Fruit fly (Drosophila melanogaster) whole organism, embryonic: ENCODE data around the gene Uck.
A peak's percentile ranks its signal among the peaks of the same experiment; 100 is the strongest.

Experiments used
- Bdp1 ChIP-seq: fragments of 200-800 bp; sonication (Bioruptor generic); optimal IDR thresholded peaks from 3 replicates; lab custom pipeline; 2016; ENCODE audit warnings: missing biosample characterization, missing genetic modification characterization
- CG10543 ChIP-seq: fragments of 200-800 bp; sonication (Bioruptor generic); optimal IDR thresholded peaks from 3 replicates; lab custom pipeline; 2017; ENCODE audit warnings: missing biosample characterization, mild to moderate bottlenecking, missing genetic modification characterization, moderate library complexity
- CG11560 ChIP-seq: fragments of 200-800 bp; sonication (Bioruptor generic); IDR thresholded peaks from 3 replicates; pipeline ENCODE4 v1.3.6; 2022; ENCODE audit warnings: missing biosample characterization, missing genetic modification characterization
- CG12155 ChIP-seq: fragments of 200-800 bp; sonication (Bioruptor generic); optimal IDR thresholded peaks from 3 replicates; lab custom pipeline; 2016; ENCODE audit warnings: missing biosample characterization, missing genetic modification characterization
- CG12219 ChIP-seq: fragments of 200-800 bp; sonication (Bioruptor generic); optimal IDR thresholded peaks from 3 replicates; lab custom pipeline; 2018; ENCODE audit warnings: missing biosample characterization, mild to moderate bottlenecking, missing genetic modification characterization
- CG15479 ChIP-seq: fragments of 200-800 bp; sonication (Bioruptor generic); optimal IDR thresholded peaks from 3 replicates; lab custom pipeline; 2019; ENCODE audit warnings: missing biosample characterization, mild to moderate bottlenecking, missing genetic modification characterization, moderate library complexity
- CG17361 ChIP-seq: fragments of 200-800 bp; sonication (Bioruptor generic); IDR thresholded peaks from 3 replicates; pipeline ENCODE4 v1.3.6; 2022; ENCODE audit warnings: missing biosample characterization, missing genetic modification characterization
- CG18764 ChIP-seq: fragments of 200-800 bp; sonication (Bioruptor generic); optimal IDR thresholded peaks from 3 replicates; lab custom pipeline; 2016; ENCODE audit warnings: missing biosample characterization, missing genetic modification characterization
- CG2129 ChIP-seq: fragments of 200-800 bp; sonication (Bioruptor generic); IDR thresholded peaks from 2 replicates; pipeline ENCODE4 v1.3.6; 2022; ENCODE audit warnings: missing biosample characterization, missing genetic modification characterization; ENCODE audit not compliant: partially characterized antibody
- CG31441 ChIP-seq: fragments of 200-800 bp; sonication (Bioruptor generic); IDR thresholded peaks from 2 replicates; pipeline ENCODE4 v1.3.6; 2022; ENCODE audit warnings: missing biosample characterization, missing genetic modification characterization
- CG34224 ChIP-seq: fragments of 200-800 bp; sonication (Bioruptor generic); IDR thresholded peaks from 3 replicates; pipeline ENCODE4 v1.3.6; 2022; ENCODE audit warnings: missing biosample characterization, missing genetic modification characterization; ENCODE audit not compliant: partially characterized antibody
- CG4404 ChIP-seq: fragments of 200-800 bp; sonication (Bioruptor generic); IDR thresholded peaks from 2 replicates; pipeline ENCODE4 v1.3.6; 2022; ENCODE audit warnings: missing biosample characterization, missing genetic modification characterization
- CG6175 ChIP-seq: fragments of 200-800 bp; sonication (Bioruptor generic); IDR thresholded peaks from 3 replicates; pipeline ENCODE4 v1.3.6; 2022; ENCODE audit warnings: missing biosample characterization, missing genetic modification characterization
- CG8089 ChIP-seq: fragments of 200-800 bp; sonication (Bioruptor generic); optimal IDR thresholded peaks from 3 replicates; lab custom pipeline; 2016; ENCODE audit warnings: missing biosample characterization, missing genetic modification characterization
- CG8359 ChIP-seq: fragments of 200-800 bp; sonication (Bioruptor generic); optimal IDR thresholded peaks from 2 replicates; lab custom pipeline; 2017; ENCODE audit warnings: missing biosample characterization, mild to moderate bottlenecking, missing genetic modification characterization, borderline replicate concordance
- CHES-1-like ChIP-seq: fragments of 200-800 bp; sonication (Bioruptor generic); optimal IDR thresholded peaks from 2 replicates; lab custom pipeline; 2016; ENCODE audit warnings: missing biosample characterization, missing genetic modification characterization
- CkIIα-i1 ChIP-seq: fragments of 200-800 bp; sonication (Bioruptor generic); IDR thresholded peaks from 2 replicates; pipeline ENCODE4 v1.3.6; 2022; ENCODE audit warnings: missing biosample characterization, missing genetic modification characterization
- D ChIP-seq, 2 experiments: fragments of 200-800 bp in 1 of 2; fragments of >200 bp in 1 of 2; sonication (Bioruptor generic) in 1 of 2; optimal IDR thresholded peaks; 2 replicates in 1 of 2; 3 replicates in 1 of 2; lab custom pipeline; 2017; ENCODE audit warnings: mild to moderate bottlenecking in 1 of 2, missing biosample characterization in 1 of 2, missing genetic modification characterization in 1 of 2, missing genetic modification reagents in 1 of 2
- Dip3 ChIP-seq: fragments of 200-800 bp; sonication (Bioruptor generic); optimal IDR thresholded peaks from 3 replicates; lab custom pipeline; 2016; ENCODE audit warnings: missing biosample characterization, missing genetic modification characterization
- Drgx ChIP-seq: fragments of 200-800 bp; sonication (Bioruptor generic); IDR thresholded peaks from 2 replicates; pipeline ENCODE4 v1.3.6; 2022; ENCODE audit warnings: missing biosample characterization, missing genetic modification characterization
- E2f2 ChIP-seq: fragments of 200-800 bp; sonication (Bioruptor generic); IDR thresholded peaks from 2 replicates; pipeline ENCODE4 v1.3.6; 2022; ENCODE audit warnings: missing biosample characterization, missing genetic modification characterization
- Fer2 ChIP-seq: fragments of 200-800 bp; sonication (Bioruptor generic); optimal IDR thresholded peaks from 2 replicates; lab custom pipeline; 2018; ENCODE audit warnings: missing biosample characterization, mild to moderate bottlenecking, missing genetic modification characterization, moderate library complexity
- HLH54F ChIP-seq: fragments of 200-800 bp; sonication (Bioruptor generic); optimal IDR thresholded peaks from 3 replicates; lab custom pipeline; 2016; ENCODE audit warnings: missing biosample characterization, missing genetic modification characterization
- Hmr ChIP-seq: fragments of 200-800 bp; sonication (Bioruptor generic); optimal IDR thresholded peaks from 3 replicates; lab custom pipeline; 2017; ENCODE audit warnings: mild to moderate bottlenecking, missing biosample characterization, missing genetic modification reagents, missing genetic modification characterization
- Hmx ChIP-seq: fragments of 200-800 bp; sonication (Bioruptor generic); optimal IDR thresholded peaks from 2 replicates; lab custom pipeline; 2016; ENCODE audit warnings: missing biosample characterization, missing genetic modification characterization
- Hr3 ChIP-seq: fragments of 200-800 bp; sonication (Bioruptor generic); optimal IDR thresholded peaks from 3 replicates; lab custom pipeline; 2016; ENCODE audit warnings: missing biosample characterization, missing genetic modification characterization
- Nf-YB ChIP-seq: fragments of 200-800 bp; sonication (Bioruptor generic); optimal IDR thresholded peaks from 3 replicates; lab custom pipeline; 2019; ENCODE audit warnings: missing biosample characterization, mild to moderate bottlenecking, missing genetic modification characterization, moderate library complexity
- Rfx ChIP-seq: fragments of 200-800 bp; sonication (Bioruptor generic); IDR thresholded peaks from 2 replicates; pipeline ENCODE4 v1.3.6; 2022; ENCODE audit warnings: missing biosample characterization, missing genetic modification characterization
- Scr ChIP-seq: fragments of 200-800 bp; sonication (Bioruptor generic); IDR thresholded peaks from 2 replicates; pipeline ENCODE4 v1.3.6; 2022; ENCODE audit warnings: missing biosample characterization, missing genetic modification characterization; ENCODE audit not compliant: partially characterized antibody
- Stat92E ChIP-seq, 3 experiments: fragments of >200 bp in 2 of 3; fragments of 200-800 bp in 1 of 3; sonication (Bioruptor generic) in 1 of 3; optimal IDR thresholded peaks; 2 replicates each; lab custom pipeline; 2017 to 2019; ENCODE audit warnings: missing biosample characterization in 3 of 3, missing genetic modification characterization in 3 of 3, mild to moderate bottlenecking in 1 of 3, moderate library complexity in 1 of 3
- Usf ChIP-seq: fragments of 200-800 bp; sonication (Bioruptor generic); optimal IDR thresholded peaks from 2 replicates; lab custom pipeline; 2017; ENCODE audit warnings: missing genotype, missing biosample characterization, missing genetic modification characterization
- al ChIP-seq: fragments of 200-800 bp; sonication (Bioruptor generic); IDR thresholded peaks from 2 replicates; pipeline ENCODE4 v1.3.6; 2022; ENCODE audit warnings: missing biosample characterization, missing genetic modification characterization
- bcd ChIP-seq: fragments of 200-800 bp; sonication (Bioruptor generic); optimal IDR thresholded peaks from 2 replicates; lab custom pipeline; 2017; ENCODE audit warnings: missing biosample characterization, mild to moderate bottlenecking, missing genetic modification characterization
- bowl ChIP-seq: fragments of 200-800 bp; sonication (Bioruptor generic); IDR thresholded peaks from 2 replicates; pipeline ENCODE4 v1.3.6; 2022; ENCODE audit warnings: missing biosample characterization, missing genetic modification characterization
- chif ChIP-seq, 2 experiments: fragments of 200-800 bp; sonication (Bioruptor generic); optimal IDR thresholded peaks; 3 replicates each; lab custom pipeline; 2016; ENCODE audit warnings: missing biosample characterization in 2 of 2, missing genetic modification characterization in 2 of 2
- chinmo ChIP-seq: fragments of 200-800 bp; sonication (Bioruptor generic); IDR thresholded peaks from 4 replicates; pipeline ENCODE4 v1.3.6; 2022; ENCODE audit warnings: missing biosample characterization, missing genetic modification characterization; ENCODE audit not compliant: partially characterized antibody
- lab ChIP-seq: fragments of 200-800 bp; sonication (Bioruptor generic); optimal IDR thresholded peaks from 3 replicates; lab custom pipeline; 2017; ENCODE audit warnings: missing biosample characterization, missing genetic modification characterization, mild to moderate bottlenecking, moderate library complexity, missing genetic modification reagents
- lilli ChIP-seq: fragments of 200-800 bp; sonication (Bioruptor generic); optimal IDR thresholded peaks from 3 replicates; lab custom pipeline; 2016; ENCODE audit warnings: missing biosample characterization, missing genetic modification characterization
- mirr ChIP-seq: fragments of 200-800 bp; sonication (Bioruptor generic); optimal IDR thresholded peaks from 3 replicates; lab custom pipeline; 2018; ENCODE audit warnings: missing biosample characterization, mild to moderate bottlenecking, missing genetic modification characterization
- nmo ChIP-seq: fragments of 200-800 bp; sonication (Bioruptor generic); optimal IDR thresholded peaks from 2 replicates; lab custom pipeline; 2018; ENCODE audit warnings: missing biosample characterization, mild to moderate bottlenecking, missing genetic modification characterization, moderate library complexity
- oc ChIP-seq: fragments of 200-800 bp; sonication (Bioruptor generic); optimal IDR thresholded peaks from 2 replicates; lab custom pipeline; 2018; ENCODE audit warnings: missing biosample characterization, mild to moderate bottlenecking, missing genetic modification characterization, moderate library complexity
- pnt ChIP-seq: fragments of 200-800 bp; sonication (Bioruptor generic); optimal IDR thresholded peaks from 3 replicates; lab custom pipeline; 2016; ENCODE audit warnings: missing biosample characterization, missing genetic modification characterization
- sens-2 ChIP-seq: fragments of 200-800 bp; sonication (Bioruptor generic); IDR thresholded peaks from 2 replicates; pipeline ENCODE4 v1.3.6; 2022; ENCODE audit warnings: missing biosample characterization, missing genetic modification characterization
- ttk ChIP-seq: fragments of 200-800 bp; sonication (Bioruptor generic); IDR thresholded peaks from 2 replicates; pipeline ENCODE4 v2.1.2; 2022; ENCODE audit warnings: missing biosample characterization, missing genetic modification characterization
- usp ChIP-seq: fragments of >200 bp; optimal IDR thresholded peaks from 2 replicates; lab custom pipeline; 2017; ENCODE audit warnings: missing biosample characterization, missing genetic modification characterization
- vfl ChIP-seq: fragments of 200-800 bp; sonication (Bioruptor generic); optimal IDR thresholded peaks from 2 replicates; lab custom pipeline; 2016; ENCODE audit warnings: missing biosample characterization, missing genetic modification characterization
- zf30C ChIP-seq: fragments of 200-800 bp; sonication (Bioruptor generic); optimal IDR thresholded peaks from 3 replicates; lab custom pipeline; 2018; ENCODE audit warnings: missing biosample characterization, mild to moderate bottlenecking, missing genetic modification characterization

Uck gene

DNA sequence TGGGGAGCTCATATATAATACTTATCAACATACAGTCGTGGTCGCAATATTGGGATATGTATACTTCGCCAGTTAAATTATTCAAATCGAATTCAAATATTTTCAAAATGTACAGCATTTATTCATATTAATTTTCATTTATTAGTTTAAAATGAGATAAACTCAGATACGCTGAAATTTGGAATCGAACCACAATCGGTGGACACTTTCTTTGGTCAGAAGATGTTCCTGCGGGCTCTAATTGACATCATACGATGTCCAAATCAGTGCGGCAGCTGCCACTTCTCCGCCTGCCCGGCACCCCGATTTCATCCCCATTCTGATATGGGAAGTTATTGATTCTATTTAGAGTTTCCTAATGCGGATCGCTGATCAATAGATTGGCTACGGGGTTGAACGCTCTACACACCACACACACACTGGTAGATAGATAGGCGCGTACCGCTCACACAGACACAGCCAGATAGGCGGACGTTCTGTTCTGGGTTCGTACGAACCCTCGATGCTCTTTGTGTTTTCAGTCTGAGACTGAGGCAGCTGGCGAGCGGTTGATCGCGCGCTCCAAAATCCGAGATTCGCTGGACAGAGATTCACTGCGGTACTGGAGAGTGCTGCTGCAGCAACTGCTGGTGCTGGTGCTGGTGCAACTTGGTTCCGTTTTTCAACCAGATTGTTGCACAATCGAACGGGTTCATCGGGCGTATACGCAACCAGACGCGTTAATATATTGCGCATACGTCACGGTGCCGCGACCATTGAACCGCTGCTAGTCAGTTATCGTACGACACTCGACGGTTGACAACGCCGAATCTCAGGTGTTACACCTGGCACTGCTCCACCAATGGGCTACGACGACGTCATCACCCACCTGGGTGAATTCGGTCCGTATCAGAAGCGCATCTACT, 13.6 kb upstream of the Uck start, which contains the start of gene Orct (continued):
- TF ChIP-seq Hr3 (GFP tag; lab: Kevin White, UChicago) (peak; percentile 61), chif (GFP tag; optimal IDR thresholded peaks at IDR 0.05; lab: Kevin White, UChicago) (peak in 1 of 2 experiments; percentile 58), Nf-YB (GFP tag; lab: Kevin White, UChicago) (peak; percentile 58), CG8089 (peak; percentile 27), Drgx (peak; percentile 53; the same call in 1 of the 2 replicates), bowl (GFP tag; lab: Robert Waterston, UW) (0 out of 2 replicates have a peak, but pooled peaks have one; percentile 6), CkIIα-i1 (no peak), CG6175 (0 out of 3 replicates have a peak, but pooled peaks have one; percentile 65), CG2129 (GFP tag; lab: Robert Waterston, UW) (no peak), CG18764 (GFP tag; lab: Kevin White, UChicago) (peak; percentile 32), Stat92E (GFP tag; optimal IDR thresholded peaks at IDR 0.05; lab: Kevin White, UChicago) (no peak), al (GFP tag; lab: Robert Waterston, UW) (no peak; the same call in none of the 2 replicates), chinmo (GFP tag; lab: Robert Waterston, UW) (no peak), Rfx (GFP tag; lab: Robert Waterston, UW) (peak; percentile 75), mirr (GFP tag; lab: Kevin White, UChicago) (peak; percentile 59), Bdp1 (GFP tag; lab: Kevin White, UChicago) (no peak), oc (tag; lab: Kevin White, UChicago) (peak; percentile 60), Dip3 (GFP tag; lab: Kevin White, UChicago) (peak; percentile 74), CG31441 (GFP tag; lab: Robert Waterston, UW) (peak; percentile 73), CG12155 (peak; percentile 70), zf30C (GFP tag; lab: Kevin White, UChicago) (no peak), CG17361 (GFP tag; lab: Robert Waterston, UW) (peak; percentile 94), Fer2 (tag; lab: Kevin White, UChicago) (peak; percentile 34), CG34224 (no peak), D (optimal IDR thresholded peaks at IDR 0.05; lab: Kevin White, UChicago) (no peak), D (GFP tag; optimal IDR thresholded peaks at IDR 0.05; lab: Kevin White, UChicago) (peak; percentile 33), Hmx (GFP tag; lab: Kevin White, UChicago) (peak; percentile 55), usp (GFP tag; lab: Kevin White, UChicago) (no peak), Usf (GFP tag; lab: Kevin White, UChicago) (peak; percentile 75), nmo (GFP tag; lab: Kevin White, UChicago) (peak; percentile 74), CG11560 (tag; lab: Robert Waterston, UW) (peak; percentile 51; the same call in 1 of the 3 replicates), CG12219 (GFP tag; lab: Kevin White, UChicago) (peak; percentile 72), HLH54F (GFP tag; lab: Kevin White, UChicago) (peak; percentile 87), CG10543 (peak; percentile 92), vfl (peak; percentile 21), ttk (GFP tag; lab: Robert Waterston, UW) (no peak; the same call in 1 of the 2 replicates), CG4404 (peak; percentile 43), Hmr (GFP tag; lab: Kevin White, UChicago) (peak; percentile 89), sens-2 (GFP tag; lab: Robert Waterston, UW) (no peak), lab (GFP tag; lab: Kevin White, UChicago) (peak; percentile 89), CG8359 (peak; percentile 46), pnt (peak; percentile 49), CHES-1-like (GFP tag; lab: Kevin White, UChicago) (peak; percentile 62), E2f2 (GFP tag; lab: Robert Waterston, UW) (peak; percentile 46; the same call in 1 of the 2 replicates), Scr (GFP tag; lab: Robert Waterston, UW) (no peak), bcd (peak; percentile 82), lilli (GFP tag; lab: Kevin White, UChicago) (peak; percentile 78), CG15479 (GFP tag; lab: Kevin White, UChicago) (no peak)
